Worm (Caenorhabditis elegans) whole organism, L2 larva: Measurements from ENCODE around the gene srd-26.

Source experiments
- Y55F3AM.14 ChIP-seq: fragments of 200-800 bp; sonication (Bioruptor generic); optimal IDR thresholded peaks from 2 replicates; lab custom pipeline; 2018; ENCODE audit warnings: mild to moderate bottlenecking, missing genetic modification characterization, missing compliant biosample characterization
- elt-1 ChIP-seq: fragments of 150-350 bp; optimal IDR thresholded peaks from 2 replicates; lab custom pipeline; 2014; ENCODE audit warnings: missing biosample characterization, missing genetic modification characterization
- fos-1 ChIP-seq: fragments of 150-350 bp; optimal IDR thresholded peaks from 2 replicates; lab custom pipeline; 2014; ENCODE audit warnings: missing biosample characterization, missing genetic modification characterization
- lin-13 ChIP-seq: fragments of 150-350 bp; optimal IDR thresholded peaks from 2 replicates; lab custom pipeline; 2014; ENCODE audit warnings: missing biosample characterization, missing genetic modification reagents, missing genetic modification characterization
- lin-39 ChIP-seq: fragments of 150-350 bp; optimal IDR thresholded peaks from 2 replicates; lab custom pipeline; 2014; ENCODE audit warnings: missing biosample characterization, missing genetic modification reagents, missing genetic modification characterization
- mdl-1 ChIP-seq, 2 experiments: fragments of 150-350 bp in 1 of 2; sonication (generic microtip) in 1 of 2; optimal IDR thresholded peaks; 2 replicates each; lab custom pipeline; 2017; ENCODE audit warnings: missing biosample characterization in 2 of 2, missing genetic modification characterization in 2 of 2
- nhr-11 ChIP-seq: fragments of 150-350 bp; optimal IDR thresholded peaks from 2 replicates; lab custom pipeline; 2014; ENCODE audit warnings: missing biosample characterization, missing genetic modification characterization
- nhr-23 ChIP-seq: fragments of 150-350 bp; optimal IDR thresholded peaks from 2 replicates; lab custom pipeline; 2014; ENCODE audit warnings: missing biosample characterization, missing genetic modification reagents, missing genetic modification characterization
- nhr-237 ChIP-seq: fragments of 150-350 bp; optimal IDR thresholded peaks from 2 replicates; lab custom pipeline; 2014; ENCODE audit warnings: missing biosample characterization, missing genetic modification characterization
- nhr-77 ChIP-seq: fragments of 150-350 bp; optimal IDR thresholded peaks from 2 replicates; lab custom pipeline; 2014; ENCODE audit warnings: missing biosample characterization, missing genetic modification characterization
- peb-1 ChIP-seq: fragments of 150-350 bp; optimal IDR thresholded peaks from 2 replicates; lab custom pipeline; 2014; ENCODE audit warnings: missing biosample characterization, missing genetic modification characterization
- unc-55 ChIP-seq: fragments of 150-350 bp; sonication (generic microtip); optimal IDR thresholded peaks from 3 replicates; lab custom pipeline; 2014; ENCODE audit warnings: missing biosample characterization, missing genetic modification reagents, missing genetic modification characterization
- unc-62 ChIP-seq: fragments of 150-350 bp; optimal IDR thresholded peaks from 2 replicates; lab custom pipeline; 2014; ENCODE audit warnings: missing biosample characterization, missing genetic modification reagents, missing genetic modification characterization
- ztf-11 ChIP-seq: sonication (generic microtip); optimal IDR thresholded peaks from 2 replicates; lab custom pipeline; 2017; ENCODE audit warnings: missing biosample characterization, missing genetic modification characterization

- TF ChIP-seq peb-1 = no peak
- no peak for TF ChIP-seq unc-55
- TF ChIP-seq mdl-1 (tag; optimal IDR thresholded peaks at IDR 0.05; lab: Kevin White, UChicago) = no peak
- TF ChIP-seq nhr-11 = no peak
- no peak for TF ChIP-seq nhr-77 (tag; lab: Kevin White, UChicago)
- no peak for TF ChIP-seq unc-62 (GFP tag; lab: Kevin White, UChicago)
- no peak for TF ChIP-seq lin-39 (tag; lab: Kevin White, UChicago)
- no peak for TF ChIP-seq nhr-237 (tag; lab: Kevin White, UChicago)
- no peak for TF ChIP-seq elt-1 (tag; lab: Kevin White, UChicago)
- no peak for TF ChIP-seq lin-13 (GFP tag; lab: Kevin White, UChicago)
- TF ChIP-seq fos-1 (tag; lab: Kevin White, UChicago) = peak; percentile 59
- no peak for TF ChIP-seq nhr-23 (tag; lab: Kevin White, UChicago)
- no peak for TF ChIP-seq ztf-11 (tag; lab: Kevin White, UChicago)
- TF ChIP-seq Y55F3AM.14 (GFP tag; lab: Kevin White, UChicago) = no peak
Measured at ce11 chrV:14175216-14175615, 12.4 kb upstream of the srd-26 start, which contains the start of gene cest-2.2.
